Worm (Caenorhabditis elegans): ENCODE measurements around the gene F13H8.12.

The F13H8.12 gene

DNA sequence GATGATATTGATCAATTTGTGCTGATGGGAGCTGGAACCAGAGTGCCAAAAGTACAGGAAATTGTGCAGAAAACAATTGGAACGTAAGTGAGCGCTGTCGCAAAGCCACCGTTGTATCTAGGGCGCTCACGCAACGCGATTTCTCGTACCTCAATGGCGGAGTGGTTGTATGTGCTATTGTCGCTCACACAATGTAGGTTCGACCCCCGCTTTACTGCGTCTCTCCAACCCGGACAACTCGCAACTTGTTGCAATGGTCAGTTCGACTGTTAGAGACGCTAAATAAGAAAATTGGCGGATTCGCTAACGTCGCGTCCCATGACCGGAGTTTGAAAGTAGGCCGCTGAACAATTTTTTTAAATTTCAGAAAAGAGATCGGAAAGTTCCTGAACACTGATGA, 13.8 kb upstream of the F13H8.12 start (continued):
- TF ChIP-seq duxl-1 (tag; optimal IDR thresholded peaks at IDR 0.05; ENCODE audit: poor library complexity), result peak; percentile 18
- peak; percentile 9 for TF ChIP-seq spr-3 (GFP tag; optimal IDR thresholded peaks at IDR 0.05)
- no peak for TF ChIP-seq gei-8 (GFP tag; optimal IDR thresholded peaks at IDR 0.05)
- peak; percentile 70 for TF ChIP-seq lin-38 (GFP tag; IDR thresholded peaks at IDR 0.05)
- TF ChIP-seq zip-11 (GFP tag; IDR thresholded peaks at IDR 0.05), result no peak
- TF ChIP-seq ama-1 (optimal IDR thresholded peaks at IDR 0.05), result no peak
- no peak for TF ChIP-seq ceh-28 (tag; optimal IDR thresholded peaks at IDR 0.05)
- peak; percentile 72 for TF ChIP-seq nhr-6 (tag; optimal IDR thresholded peaks at IDR 0.05)
- TF ChIP-seq snpc-1.2 (GFP tag; IDR thresholded peaks at IDR 0.05), result peak; percentile 77
- no peak for TF ChIP-seq zfp-2 (tag; optimal IDR thresholded peaks at IDR 0.05)
- TF ChIP-seq nhr-41 (GFP tag; IDR thresholded peaks at IDR 0.05), result 0 out of 2 replicates have a peak, but pooled peaks have one; percentile 16
- TF ChIP-seq mxl-2 (GFP tag; conservative IDR thresholded peaks at IDR 0.05), result 0 out of 2 replicates have a peak, but pooled peaks have one; percentile 13
- TF ChIP-seq T26A8.4 (GFP tag; IDR thresholded peaks at IDR 0.05), result no peak
- TF ChIP-seq lin-39 (tag; optimal IDR thresholded peaks at IDR 0.05), result no peak
- peak; percentile 70 for TF ChIP-seq dve-1 (tag; optimal IDR thresholded peaks at IDR 0.05; ENCODE audit: insufficient read depth)
- no peak for TF ChIP-seq F10B5.3 (tag; optimal IDR thresholded peaks at IDR 0.05)
- TF ChIP-seq arid-1 (GFP tag; conservative IDR thresholded peaks at IDR 0.05), result peak; percentile 67; the same call in 1 of the 2 replicates
- TF ChIP-seq D1046.2 (GFP tag; IDR thresholded peaks at IDR 0.05), result peak; percentile 77; the same call in 1 of the 2 replicates
- no peak for TF ChIP-seq madf-9 (GFP tag; conservative IDR thresholded peaks at IDR 0.05)
- no peak for TF ChIP-seq pqm-1 (tag; optimal IDR thresholded peaks at IDR 0.05)
- peak; percentile 11; the same call in 1 of the 2 replicates for TF ChIP-seq set-16 (GFP tag; IDR thresholded peaks at IDR 0.05)
- TF ChIP-seq nhr-111 (GFP tag; optimal IDR thresholded peaks at IDR 0.05), result peak; percentile 10
- TF ChIP-seq dmd-6 (GFP tag; IDR thresholded peaks at IDR 0.05), result peak; percentile 38; the same call in 1 of the 2 replicates
- TF ChIP-seq R02D3.7 (tag; optimal IDR thresholded peaks at IDR 0.05), result no peak
- TF ChIP-seq spr-1 (tag; optimal IDR thresholded peaks at IDR 0.05), result peak; percentile 45
- TF ChIP-seq ceh-82 (tag; optimal IDR thresholded peaks at IDR 0.05), result no peak
- no peak for TF ChIP-seq hif-1 (tag; optimal IDR thresholded peaks at IDR 0.05)
- TF ChIP-seq mep-1 (tag; optimal IDR thresholded peaks at IDR 0.05), result peak; percentile 51
- peak; percentile 21; the same call in 1 of the 2 replicates for TF ChIP-seq Y105C5A.15 (GFP tag; IDR thresholded peaks at IDR 0.05)
- no peak for TF ChIP-seq nhr-10 (tag; optimal IDR thresholded peaks at IDR 0.05)

DNA sequence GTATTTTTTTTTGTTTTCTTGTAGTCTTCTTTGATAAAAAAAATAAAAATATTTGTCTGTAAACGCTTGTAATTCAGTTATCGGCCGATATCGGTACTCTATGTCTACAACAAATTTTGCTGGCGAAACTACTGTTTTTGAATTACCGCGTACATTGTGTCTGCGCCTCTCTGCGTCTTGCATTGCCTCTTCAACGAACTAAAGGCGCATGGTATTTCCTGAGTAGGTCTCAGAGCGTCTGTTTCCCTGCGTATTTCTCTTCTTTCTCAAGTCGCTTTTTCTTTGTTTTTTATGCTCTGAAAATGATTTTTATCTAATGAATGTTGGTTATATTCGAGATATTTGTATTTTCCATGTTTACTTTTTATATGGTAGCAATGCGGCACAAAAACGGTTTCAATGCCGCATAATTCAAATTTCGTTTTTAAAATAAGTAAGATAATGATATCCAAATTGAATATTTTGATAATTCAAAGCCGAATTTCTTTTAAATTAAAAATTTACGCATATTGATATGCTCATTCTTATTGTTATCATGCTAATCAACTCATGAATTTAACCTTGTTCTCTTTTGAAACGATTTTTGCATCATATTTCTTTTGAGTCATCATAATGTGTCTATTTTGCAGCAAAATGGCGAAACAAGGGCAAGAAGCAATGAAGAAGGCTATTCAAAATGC, 11.4 kb upstream of the F13H8.12 start, which contains the start of gene phb-2:
phb-2 (plus strand) TSS at position 630 of the 680 bp plus-strand sequence.
- TF ChIP-seq saeg-2 (GFP tag; IDR thresholded peaks at IDR 0.05) (no peak), T20F7.1 (GFP tag; optimal IDR thresholded peaks at IDR 0.05) (peak; percentile 67), ztf-7 (tag; optimal IDR thresholded peaks at IDR 0.05) (no peak), nhr-48 (tag; optimal IDR thresholded peaks at IDR 0.05) (no peak), nhr-28 (tag; optimal IDR thresholded peaks at IDR 0.05) (peak; percentile 77), dmd-6 (GFP tag; IDR thresholded peaks at IDR 0.05) (peak; percentile 38), hif-1 (tag; optimal IDR thresholded peaks at IDR 0.05) (peak in 1 of 2 experiments; percentile 45), hlh-11 (tag; optimal IDR thresholded peaks at IDR 0.05) (peak; percentile 53), lin-29 (GFP tag; IDR thresholded peaks at IDR 0.05) (no peak), nhr-42 (GFP tag; IDR thresholded peaks at IDR 0.05) (no peak), nhr-10 (tag; optimal IDR thresholded peaks at IDR 0.05) (no peak), F44E2.7 (GFP tag; IDR thresholded peaks at IDR 0.05) (no peak), nhr-6 (tag; optimal IDR thresholded peaks at IDR 0.05) (peak; percentile 79), unc-130 (GFP tag; optimal IDR thresholded peaks at IDR 0.05) (peak; percentile 55), T26A8.4 (GFP tag; IDR thresholded peaks at IDR 0.05) (peak; percentile 70), ceh-82 (tag; optimal IDR thresholded peaks at IDR 0.05) (no peak), F37D6.2 (tag; optimal IDR thresholded peaks at IDR 0.05) (no peak), jun-1 (tag; optimal IDR thresholded peaks at IDR 0.05) (no peak), attf-4 (tag; optimal IDR thresholded peaks at IDR 0.05) (no peak), nhr-41 (GFP tag; IDR thresholded peaks at IDR 0.05) (no peak), mdt-29 (GFP tag; IDR thresholded peaks at IDR 0.05) (no peak), hmg-1.1 (GFP tag; IDR thresholded peaks at IDR 0.05) (peak; percentile 77), zip-11 (GFP tag; IDR thresholded peaks at IDR 0.05) (no peak), spr-3 (GFP tag; optimal IDR thresholded peaks at IDR 0.05) (no peak), pqm-1 (tag; optimal IDR thresholded peaks at IDR 0.05) (no peak), dve-1 (tag; optimal IDR thresholded peaks at IDR 0.05; ENCODE audit: insufficient read depth) (peak; percentile 50), ceh-20 (GFP tag; IDR thresholded peaks at IDR 0.05) (no peak), lim-7 (GFP tag; IDR thresholded peaks at IDR 0.05) (no peak), mdl-1 (tag; optimal IDR thresholded peaks at IDR 0.05) (peak in 1 of 2 experiments; percentile 0)

All from whole organism, L4 larva.